Fruit fly (Drosophila melanogaster) whole organism, prepupa: Measurements from ENCODE around the gene CG5561.

Source experiments
- Blimp-1 ChIP-seq: fragments of 200-800 bp; sonication (Bioruptor generic); optimal IDR thresholded peaks from 3 replicates; lab custom pipeline; 2017; ENCODE audit warnings: missing biosample characterization, missing genetic modification characterization, mild to moderate bottlenecking, moderate library complexity, missing genetic modification reagents
- CG10631 ChIP-seq: fragments of 200-800 bp; sonication (Bioruptor generic); optimal IDR thresholded peaks from 2 replicates; lab custom pipeline; 2016; ENCODE audit warnings: missing biosample characterization, missing genetic modification characterization
- CG10669 ChIP-seq: fragments of 200-800 bp; sonication (Bioruptor generic); optimal IDR thresholded peaks from 3 replicates; lab custom pipeline; 2018; ENCODE audit warnings: missing biosample characterization, mild to moderate bottlenecking, missing genetic modification characterization, moderate library complexity
- CG11902 ChIP-seq: fragments of 200-800 bp; sonication (Bioruptor generic); optimal IDR thresholded peaks from 3 replicates; lab custom pipeline; 2016; ENCODE audit warnings: missing biosample characterization, missing genetic modification characterization
- CG15336 ChIP-seq: fragments of 200-800 bp; sonication (Bioruptor generic); IDR thresholded peaks from 2 replicates; pipeline ENCODE4 v1.3.6; 2022; ENCODE audit warnings: missing biosample characterization, missing genetic modification characterization
- CG1621 ChIP-seq: fragments of 200-800 bp; sonication (Bioruptor generic); optimal IDR thresholded peaks from 3 replicates; lab custom pipeline; 2018; ENCODE audit warnings: missing biosample characterization, mild to moderate bottlenecking, missing genetic modification characterization
- CG3032 ChIP-seq: fragments of 200-800 bp; optimal IDR thresholded peaks from 2 replicates; lab custom pipeline; 2019; ENCODE audit warnings: missing biosample characterization, mild to moderate bottlenecking, missing genetic modification characterization, moderate library complexity
- CG32006 ChIP-seq: fragments of 200-800 bp; sonication (Bioruptor generic); optimal IDR thresholded peaks from 3 replicates; lab custom pipeline; 2017; ENCODE audit warnings: missing biosample characterization, mild to moderate bottlenecking, missing genetic modification characterization
- CG34406 ChIP-seq: fragments of 200-800 bp; sonication (Bioruptor generic); optimal IDR thresholded peaks from 3 replicates; lab custom pipeline; 2016; ENCODE audit warnings: missing biosample characterization, missing genetic modification characterization
- CG3919 ChIP-seq: fragments of 200-800 bp; sonication (Bioruptor generic); optimal IDR thresholded peaks from 3 replicates; lab custom pipeline; 2016; ENCODE audit warnings: missing biosample characterization, missing genetic modification characterization
- CG4318 ChIP-seq: fragments of 200-800 bp; sonication (Bioruptor generic); optimal IDR thresholded peaks from 3 replicates; lab custom pipeline; 2017; ENCODE audit warnings: missing biosample characterization, mild to moderate bottlenecking, missing genetic modification characterization
- CG6163 ChIP-seq: fragments of 200-800 bp; sonication (Bioruptor generic); IDR thresholded peaks from 3 replicates; pipeline ENCODE4 v1.3.6; 2022; ENCODE audit warnings: missing biosample characterization, missing genetic modification characterization
- CG6276 ChIP-seq: fragments of 200-800 bp; sonication (Bioruptor generic); optimal IDR thresholded peaks from 2 replicates; lab custom pipeline; 2017; ENCODE audit warnings: missing biosample characterization, mild to moderate bottlenecking, missing genetic modification characterization
- CG7368 ChIP-seq: fragments of 200-800 bp; sonication (Bioruptor generic); optimal IDR thresholded peaks from 3 replicates; lab custom pipeline; 2016; ENCODE audit warnings: missing biosample characterization, missing genetic modification characterization
- CG8119 ChIP-seq: fragments of 200-800 bp; sonication (Bioruptor generic); IDR thresholded peaks from 3 replicates; pipeline ENCODE4 v1.3.6; 2022; ENCODE audit warnings: missing biosample characterization, missing genetic modification characterization
- CG9139 ChIP-seq: fragments of 200-800 bp; sonication (Bioruptor generic); optimal IDR thresholded peaks from 3 replicates; lab custom pipeline; 2017; ENCODE audit warnings: missing biosample characterization, mild to moderate bottlenecking, missing genetic modification characterization
- Eip75B ChIP-seq: fragments of 200-800 bp; sonication (Bioruptor generic); optimal IDR thresholded peaks from 3 replicates; lab custom pipeline; 2016; ENCODE audit warnings: missing biosample characterization, missing genetic modification characterization
- Eip78C ChIP-seq: fragments of 200-800 bp; sonication (Bioruptor generic); peaks from one replicate; lab custom pipeline; 2016; ENCODE audit warnings: missing biosample characterization, missing genetic modification characterization
- Eip93F ChIP-seq: fragments of 200-800 bp; sonication (Bioruptor generic); optimal IDR thresholded peaks from 2 replicates; lab custom pipeline; 2016; ENCODE audit warnings: missing biosample characterization, mild to moderate bottlenecking, missing genetic modification characterization
- Ets21C ChIP-seq: fragments of 200-800 bp; sonication (Bioruptor generic); optimal IDR thresholded peaks from 3 replicates; lab custom pipeline; 2016; ENCODE audit warnings: missing biosample characterization, missing genetic modification characterization
- Ets96B ChIP-seq: fragments of 200-800 bp; optimal IDR thresholded peaks from 2 replicates; lab custom pipeline; 2019; ENCODE audit warnings: missing biosample characterization, mild to moderate bottlenecking, missing genetic modification characterization, moderate library complexity
- Gug ChIP-seq: fragments of 200-800 bp; sonication (Bioruptor generic); IDR thresholded peaks from 2 replicates; pipeline ENCODE4 v1.3.6; 2022; ENCODE audit warnings: missing biosample characterization, missing genetic modification characterization
- Hr4 ChIP-seq: fragments of 200-800 bp; sonication (Bioruptor generic); optimal IDR thresholded peaks from 3 replicates; lab custom pipeline; 2016; ENCODE audit warnings: missing biosample characterization, missing genetic modification characterization
- Lpt ChIP-seq: fragments of 200-800 bp; sonication (Bioruptor generic); optimal IDR thresholded peaks from 3 replicates; lab custom pipeline; 2016; ENCODE audit warnings: missing biosample characterization, missing genetic modification characterization
- Met ChIP-seq: fragments of 200-800 bp; sonication (Bioruptor generic); optimal IDR thresholded peaks from 3 replicates; lab custom pipeline; 2016; ENCODE audit warnings: missing biosample characterization, missing genetic modification characterization
- OdsH ChIP-seq: fragments of 200-800 bp; sonication (Bioruptor generic); optimal IDR thresholded peaks from 3 replicates; lab custom pipeline; 2016; ENCODE audit warnings: missing biosample characterization, missing genetic modification characterization
- Sox102F ChIP-seq: fragments of 200-800 bp; sonication (Bioruptor generic); optimal IDR thresholded peaks from 2 replicates; lab custom pipeline; 2016; ENCODE audit warnings: missing biosample characterization, mild to moderate bottlenecking, missing genetic modification characterization
- Sox14 ChIP-seq: fragments of 200-800 bp; sonication (Bioruptor generic); optimal IDR thresholded peaks from 3 replicates; lab custom pipeline; 2016; ENCODE audit warnings: missing biosample characterization, missing genetic modification characterization
- achi ChIP-seq: fragments of 200-800 bp; sonication (Bioruptor generic); optimal IDR thresholded peaks from 3 replicates; lab custom pipeline; 2016; ENCODE audit warnings: missing biosample characterization, missing genetic modification characterization
- acj6 ChIP-seq: fragments of 200-800 bp; sonication (Bioruptor generic); optimal IDR thresholded peaks from 3 replicates; lab custom pipeline; 2016; ENCODE audit warnings: missing biosample characterization, missing genetic modification characterization
- dac ChIP-seq: fragments of 200-800 bp; sonication (Bioruptor generic); optimal IDR thresholded peaks from 2 replicates; lab custom pipeline; 2017; ENCODE audit warnings: missing biosample characterization, mild to moderate bottlenecking, missing genetic modification characterization
- dsx ChIP-seq: fragments of 200-800 bp; optimal IDR thresholded peaks from 3 replicates; lab custom pipeline; 2019; ENCODE audit warnings: missing biosample characterization, mild to moderate bottlenecking, missing genetic modification characterization, moderate library complexity; ENCODE audit not compliant: poor library complexity, severe bottlenecking
- eg ChIP-seq: fragments of 200-800 bp; sonication (Bioruptor generic); IDR thresholded peaks from 3 replicates; pipeline ENCODE4 v1.3.6; 2022; ENCODE audit warnings: missing biosample characterization, missing genetic modification characterization
- esn ChIP-seq: fragments of 200-800 bp; sonication (Bioruptor generic); optimal IDR thresholded peaks from 2 replicates; lab custom pipeline; 2016; ENCODE audit warnings: missing biosample characterization, mild to moderate bottlenecking, missing genetic modification characterization, moderate library complexity
- fd59A ChIP-seq: fragments of 200-800 bp; sonication (Bioruptor generic); optimal IDR thresholded peaks from 2 replicates; lab custom pipeline; 2017; ENCODE audit warnings: missing biosample characterization, mild to moderate bottlenecking, missing genetic modification characterization, missing genetic modification reagents
- fd85E ChIP-seq: fragments of 200-800 bp; sonication (Bioruptor generic); optimal IDR thresholded peaks from 3 replicates; lab custom pipeline; 2016; ENCODE audit warnings: missing biosample characterization, missing genetic modification characterization
- fkh ChIP-seq: fragments of 200-800 bp; sonication (Bioruptor generic); optimal IDR thresholded peaks from 3 replicates; lab custom pipeline; 2017; ENCODE audit warnings: missing biosample characterization, mild to moderate bottlenecking, missing genetic modification characterization, moderate library complexity
- lz ChIP-seq: fragments of 200-800 bp; sonication (Bioruptor generic); optimal IDR thresholded peaks from 3 replicates; lab custom pipeline; 2016; ENCODE audit warnings: missing biosample characterization, missing genetic modification characterization
- pdm3 ChIP-seq: fragments of 200-800 bp; sonication (Bioruptor generic); optimal IDR thresholded peaks from 3 replicates; lab custom pipeline; 2016; ENCODE audit warnings: missing biosample characterization, missing genetic modification characterization
- salr ChIP-seq, 2 experiments: fragments of 200-800 bp; sonication (Bioruptor generic); optimal IDR thresholded peaks; 3 replicates each; lab custom pipeline; 2016 to 2018; ENCODE audit warnings: missing biosample characterization in 2 of 2, missing genetic modification characterization in 2 of 2, mild to moderate bottlenecking in 1 of 2
- spab ChIP-seq: fragments of 200-800 bp; sonication (Bioruptor generic); optimal IDR thresholded peaks from 2 replicates; lab custom pipeline; 2017; ENCODE audit warnings: missing biosample characterization, mild to moderate bottlenecking, missing genetic modification characterization, missing genetic modification reagents
- ss ChIP-seq, 2 experiments: fragments of 200-800 bp; sonication (Bioruptor generic); optimal IDR thresholded peaks; 2 replicates in 1 of 2; 3 replicates in 1 of 2; lab custom pipeline; 2017 to 2018; ENCODE audit warnings: mild to moderate bottlenecking in 2 of 2, missing biosample characterization in 2 of 2, missing genetic modification characterization in 2 of 2, moderate library complexity in 1 of 2
- svp ChIP-seq: fragments of 200-800 bp; sonication (Bioruptor generic); peaks from one replicate; lab custom pipeline; 2016; ENCODE audit warnings: missing biosample characterization, missing genetic modification characterization
- topi ChIP-seq: fragments of 200-800 bp; sonication (Bioruptor generic); optimal IDR thresholded peaks from 3 replicates; lab custom pipeline; 2016; ENCODE audit warnings: missing biosample characterization, missing genetic modification characterization
- vri ChIP-seq: fragments of 200-800 bp; sonication (Bioruptor generic); optimal IDR thresholded peaks from 3 replicates; lab custom pipeline; 2016; ENCODE audit warnings: missing biosample characterization, mild to moderate bottlenecking, missing genetic modification characterization

CG5561 gene

DNA sequence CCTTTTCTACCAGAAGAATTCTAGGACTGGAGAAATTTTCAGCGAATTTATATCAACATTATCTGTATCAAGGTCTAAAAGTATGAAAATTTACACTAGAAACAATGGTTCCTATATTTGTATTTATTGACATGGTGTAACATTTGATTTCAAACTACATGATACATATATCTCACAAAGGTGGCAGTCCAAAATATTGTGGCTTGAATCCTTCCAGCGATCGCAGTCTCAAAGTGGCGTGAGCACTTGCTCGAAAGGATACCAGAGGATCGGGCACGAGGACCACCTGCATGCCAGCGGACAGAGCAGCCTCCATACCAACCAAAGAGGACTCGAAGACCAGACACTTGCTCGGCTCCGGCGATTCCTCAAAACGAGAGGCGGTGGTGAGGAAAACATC, at the start of gene CG5561:
TSS of gene CG5561 (minus strand) at position 101 of the 400 bp plus-strand sequence.
- TF ChIP-seq CG10631 (no peak), pdm3 (GFP tag; lab: Kevin White, UChicago) (no peak), Lpt (no peak), spab (no peak), eg (GFP tag; lab: Robert Waterston, UW) (no peak), Blimp-1 (GFP tag; lab: Kevin White, UChicago) (no peak), Sox102F (GFP tag; lab: Kevin White, UChicago) (no peak), Sox14 (GFP tag; lab: Kevin White, UChicago) (no peak)

- TF ChIP-seq svp (GFP tag; lab: Kevin White, UChicago) = no peak
- TF ChIP-seq achi = no peak
- no peak for TF ChIP-seq CG7368 (GFP tag; lab: Kevin White, UChicago)
- no peak for TF ChIP-seq pdm3 (GFP tag; lab: Kevin White, UChicago)
- no peak for TF ChIP-seq lz (GFP tag; lab: Kevin White, UChicago)
- no peak for TF ChIP-seq CG4318
- no peak for TF ChIP-seq CG11902 (GFP tag; lab: Kevin White, UChicago)
- no peak for TF ChIP-seq vri (GFP tag; lab: Kevin White, UChicago)
- no peak for TF ChIP-seq CG6276
- no peak for TF ChIP-seq acj6 (GFP tag; lab: Kevin White, UChicago)
- TF ChIP-seq CG34406 = no peak
- no peak for TF ChIP-seq Gug (GFP tag; lab: Robert Waterston, UW)
- no peak; the same call in 2 of the 3 replicates for TF ChIP-seq CG8119
- TF ChIP-seq Sox102F (GFP tag; lab: Kevin White, UChicago) = no peak
- TF ChIP-seq Sox14 (GFP tag; lab: Kevin White, UChicago) = no peak
- TF ChIP-seq fd59A (GFP tag; lab: Kevin White, UChicago) = no peak
- no peak for TF ChIP-seq CG9139 (GFP tag; lab: Kevin White, UChicago)
- no peak for TF ChIP-seq Lpt
- TF ChIP-seq dsx (GFP tag; lab: Kevin White, UChicago) = no peak
- no peak for TF ChIP-seq salr (GFP tag; optimal IDR thresholded peaks at IDR 0.05; lab: Kevin White, UChicago)
- TF ChIP-seq Eip75B = no peak
- no peak for TF ChIP-seq ss (GFP tag; optimal IDR thresholded peaks at IDR 0.05; lab: Kevin White, UChicago)
- peak; percentile 36; the same call in 1 of the 2 replicates for TF ChIP-seq CG15336
- no peak for TF ChIP-seq Ets21C (GFP tag; lab: Kevin White, UChicago)
- TF ChIP-seq CG6163 (GFP tag; lab: Robert Waterston, UW) = peak; percentile 41; the same call in 1 of the 3 replicates
- TF ChIP-seq CG10631 = peak; percentile 28
- TF ChIP-seq Hr4 (GFP tag; lab: Kevin White, UChicago) = no peak
- TF ChIP-seq topi (GFP tag; lab: Kevin White, UChicago) = no peak
- no peak for TF ChIP-seq CG3919 (GFP tag; lab: Kevin White, UChicago)
- TF ChIP-seq Eip78C = peak; percentile 63
- no peak for TF ChIP-seq eg (GFP tag; lab: Robert Waterston, UW)
- no peak for TF ChIP-seq CG10669
- TF ChIP-seq fd85E (GFP tag; lab: Kevin White, UChicago) = no peak
- no peak for TF ChIP-seq fkh
- TF ChIP-seq esn (GFP tag; lab: Kevin White, UChicago) = no peak
- no peak for TF ChIP-seq Eip93F
- no peak for TF ChIP-seq CG1621 (tag; lab: Kevin White, UChicago)
- no peak for TF ChIP-seq dac (GFP tag; lab: Kevin White, UChicago)
- no peak for TF ChIP-seq Met (GFP tag; lab: Kevin White, UChicago)
- no peak for TF ChIP-seq Ets96B (tag; lab: Kevin White, UChicago)
- no peak for TF ChIP-seq OdsH
- no peak for TF ChIP-seq CG3032 (tag; lab: Kevin White, UChicago)
- TF ChIP-seq CG32006 = peak; percentile 6
Observed at dm6 chr2L:1402728-1403127, 48.8 kb upstream of the CG5561 start.
